Worm (Caenorhabditis elegans): ENCODE data around the gene Y45G5AM.9.

DNA sequence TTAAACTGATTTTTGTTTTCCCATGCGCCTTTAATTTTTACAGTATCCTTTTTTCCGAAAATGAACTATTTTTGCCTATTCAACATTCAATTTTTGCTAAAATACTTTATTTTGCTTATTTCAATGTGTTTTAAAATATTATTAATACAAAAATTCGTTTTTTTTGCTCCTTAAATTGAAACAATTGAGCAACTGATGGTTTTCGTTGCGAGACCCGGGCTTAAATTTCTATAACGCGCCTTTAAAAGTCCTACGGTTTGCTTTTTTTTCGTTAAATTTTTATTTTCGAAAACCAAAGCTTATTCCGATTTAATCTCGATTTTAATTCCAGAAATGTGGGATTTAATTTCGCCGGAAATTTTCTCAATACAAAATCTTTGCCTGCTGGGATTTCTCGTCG lies 846 bp upstream of the Y45G5AM.9 start, which contains the start of gene algn-5:
- TF ChIP-seq lin-13 (GFP tag; optimal IDR thresholded peaks at IDR 0.05), result no peak
- no peak for TF ChIP-seq unc-39 (tag; optimal IDR thresholded peaks at IDR 0.05)
- TF ChIP-seq unc-62 (GFP tag; optimal IDR thresholded peaks at IDR 0.05), result no peak
- TF ChIP-seq snpc-4 (tag; optimal IDR thresholded peaks at IDR 0.05), result no peak
- no peak for TF ChIP-seq nhr-23 (tag; optimal IDR thresholded peaks at IDR 0.05)
- TF ChIP-seq elt-3 (tag; optimal IDR thresholded peaks at IDR 0.05), result no peak
- TF ChIP-seq egl-27 (tag; optimal IDR thresholded peaks at IDR 0.05), result no peak
- TF ChIP-seq nhr-129 (tag; optimal IDR thresholded peaks at IDR 0.05), result no peak
- no peak for TF ChIP-seq aly-2 (tag; optimal IDR thresholded peaks at IDR 0.05)
- no peak for TF ChIP-seq nhr-10 (tag; optimal IDR thresholded peaks at IDR 0.05)
- no peak for TF ChIP-seq nhr-12 (tag; optimal IDR thresholded peaks at IDR 0.05)

Data from whole organism, L2 larva.